Fruit fly (Drosophila melanogaster): ENCODE data around the gene CtsL4.

CtsL4 gene

dm6 chr2L:10381890-10382450 lies 25.6 kb upstream of the CtsL4 start, which contains the start of gene CG5096 (continued):
- TF ChIP-seq CHES-1-like (GFP tag; optimal IDR thresholded peaks at IDR 0.05) (peak; percentile 62), D19A (tag; optimal IDR thresholded peaks at IDR 0.05) (peak; percentile 96), lab (GFP tag; optimal IDR thresholded peaks at IDR 0.05) (peak; percentile 97), Stat92E (GFP tag; optimal IDR thresholded peaks at IDR 0.05) (no peak), tup (GFP tag; optimal IDR thresholded peaks at IDR 0.05) (peak; percentile 59), row (GFP tag; IDR thresholded peaks at IDR 0.05) (peak; percentile 96), CG10274 (GFP tag; optimal IDR thresholded peaks at IDR 0.05) (peak; percentile 46), CG15011 (GFP tag; optimal IDR thresholded peaks at IDR 0.05) (peak; percentile 84), NK7.1 (GFP tag; optimal IDR thresholded peaks at IDR 0.05) (peak; percentile 52), Mad (GFP tag; optimal IDR thresholded peaks at IDR 0.05) (peak; percentile 47), org-1 (GFP tag; optimal IDR thresholded peaks at IDR 0.05) (peak; percentile 78), nom (GFP tag; optimal IDR thresholded peaks at IDR 0.05) (no peak), gem (tag; optimal IDR thresholded peaks at IDR 0.05) (peak; percentile 93), CG33557 (GFP tag; optimal IDR thresholded peaks at IDR 0.05) (no peak), Bteb2 (GFP tag; optimal IDR thresholded peaks at IDR 0.05) (peak; percentile 80), CG18011 (GFP tag; optimal IDR thresholded peaks at IDR 0.05) (peak; percentile 57), CG34422 (GFP tag; IDR thresholded peaks at IDR 0.05) (peak; percentile 91), ssp (GFP tag; IDR thresholded peaks at IDR 0.05) (peak; percentile 62), CG13424 (tag; optimal IDR thresholded peaks at IDR 0.05) (peak; percentile 93), CG16863 (GFP tag; optimal IDR thresholded peaks at IDR 0.05) (peak; percentile 71)

dm6 chr2L:10379865-10380264 lies 23.5 kb upstream of the CtsL4 start, which contains the start of gene gny:
Gene gny, plus strand, starts transcription at chr2L:10380103.
- TF ChIP-seq CG13287 (GFP tag; IDR thresholded peaks at IDR 0.05; ENCODE audit: partially characterized antibody) (peak; percentile 42; the same call in 1 of the 2 replicates), tin (GFP tag; optimal IDR thresholded peaks at IDR 0.05) (no peak), CG7963 (GFP tag; IDR thresholded peaks at IDR 0.05; ENCODE audit: partially characterized antibody) (no peak), Ada2b (GFP tag; IDR thresholded peaks at IDR 0.05) (no peak), CG7745 (tag; optimal IDR thresholded peaks at IDR 0.05) (no peak), CG17912 (GFP tag; optimal IDR thresholded peaks at IDR 0.05) (no peak), BtbVII (GFP tag; optimal IDR thresholded peaks at IDR 0.05) (no peak), ash1 (GFP tag; optimal IDR thresholded peaks at IDR 0.05) (no peak), Bdp1 (GFP tag; optimal IDR thresholded peaks at IDR 0.05) (no peak), Sry-δ (GFP tag; optimal IDR thresholded peaks at IDR 0.05) (peak; percentile 87), B-H2 (GFP tag; optimal IDR thresholded peaks at IDR 0.05) (no peak), sug (tag; optimal IDR thresholded peaks at IDR 0.05) (peak; percentile 70), Xrp1 (GFP tag; IDR thresholded peaks at IDR 0.05) (no peak), pnt (GFP tag; optimal IDR thresholded peaks at IDR 0.05) (no peak), CG16815 (GFP tag; optimal IDR thresholded peaks at IDR 0.05) (no peak), NC2α (GFP tag; optimal IDR thresholded peaks at IDR 0.05) (no peak), pb (GFP tag; optimal IDR thresholded peaks at IDR 0.05) (no peak), CG15479 (GFP tag; optimal IDR thresholded peaks at IDR 0.05) (no peak), CG6791 (GFP tag; IDR thresholded peaks at IDR 0.05; ENCODE audit: partially characterized antibody) (no peak), CG30020 (tag; optimal IDR thresholded peaks at IDR 0.05) (peak; percentile 97), CG10565 (GFP tag; optimal IDR thresholded peaks at IDR 0.05) (no peak), Adf1 (GFP tag; IDR thresholded peaks at IDR 0.05) (no peak), CG32767 (GFP tag; IDR thresholded peaks at IDR 0.05) (no peak), Sox100B (GFP tag; optimal IDR thresholded peaks at IDR 0.05) (no peak), H2.0 (GFP tag; IDR thresholded peaks at IDR 0.05) (no peak), unpg (GFP tag; optimal IDR thresholded peaks at IDR 0.05) (no peak), Oli (tag; optimal IDR thresholded peaks at IDR 0.05) (no peak), chinmo (GFP tag; IDR thresholded peaks at IDR 0.05; ENCODE audit: partially characterized antibody) (0 out of 4 replicates have a peak, but pooled peaks have one; percentile 25), CG1792 (GFP tag; optimal IDR thresholded peaks at IDR 0.05) (no peak), CG17361 (GFP tag; IDR thresholded peaks at IDR 0.05) (no peak)
